Worm (Caenorhabditis elegans): ENCODE results near the gene egli-1.

egli-1 gene

DNA sequence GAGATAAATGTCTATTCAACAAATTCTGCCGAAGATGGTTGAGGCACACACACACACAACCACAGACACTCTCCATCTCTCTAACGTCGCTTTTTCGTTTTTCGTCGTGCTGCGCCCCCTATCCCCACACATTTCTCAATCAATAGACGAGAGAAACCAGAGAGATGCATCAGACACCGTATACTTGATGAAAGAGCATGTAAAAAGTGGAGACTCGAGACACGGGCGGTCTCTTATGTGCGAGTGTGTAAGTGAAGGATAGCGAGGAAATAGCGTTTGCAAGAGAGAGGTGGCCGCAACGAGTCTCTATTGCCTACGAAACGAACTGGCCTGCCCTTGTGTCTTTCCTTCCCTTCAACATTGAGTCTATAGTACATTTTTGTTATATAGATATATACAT lies 41.0 kb upstream of the egli-1 start:
- TF ChIP-seq ref-1 (GFP tag; conservative IDR thresholded peaks at IDR 0.05) (no peak), T22C8.4 (GFP tag; IDR thresholded peaks at IDR 0.05) (peak; percentile 90), klf-2 (GFP tag; conservative IDR thresholded peaks at IDR 0.05) (no peak), ztf-23 (GFP tag; IDR thresholded peaks at IDR 0.05) (peak; percentile 58; the same call in 1 of the 2 replicates), med-1 (GFP tag; optimal IDR thresholded peaks at IDR 0.05; ENCODE audit: insufficient read depth) (no peak), cog-1 (tag; optimal IDR thresholded peaks at IDR 0.05) (peak; percentile 79), flt-1 (GFP tag; IDR thresholded peaks at IDR 0.05) (peak; percentile 66; the same call in 1 of the 2 replicates)

DNA sequence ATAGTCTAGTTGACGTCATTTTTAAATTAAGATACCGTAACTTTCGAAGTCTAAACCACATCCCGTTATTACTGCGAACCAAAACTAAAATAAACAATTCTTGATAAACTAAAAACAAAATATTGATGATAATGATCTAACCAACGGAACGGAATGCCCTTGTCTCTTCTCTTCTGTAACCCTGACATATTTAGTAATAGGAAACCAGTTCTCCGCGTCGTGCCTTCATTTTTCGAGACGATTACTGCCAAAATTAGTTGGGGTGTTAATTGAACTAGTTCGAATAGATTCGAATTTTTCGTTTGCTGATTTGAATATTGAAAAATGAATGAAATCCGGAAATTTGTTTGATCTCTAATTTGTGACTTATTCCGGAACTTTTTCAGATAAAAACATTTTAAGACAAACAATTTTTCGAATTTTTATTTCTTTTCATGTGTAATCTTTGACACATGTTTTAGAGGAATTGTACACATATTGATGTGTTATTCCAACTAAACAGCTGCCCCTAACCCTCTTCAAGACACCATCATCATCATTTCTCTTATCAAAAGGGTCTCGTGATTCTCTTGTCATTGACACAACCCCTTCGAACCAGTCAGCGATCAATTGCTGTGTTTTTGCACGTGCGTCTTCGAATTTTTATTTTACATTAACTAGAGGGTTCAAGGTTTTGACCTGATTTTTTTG lies 39.9 kb upstream of the egli-1 start:
- TF ChIP-seq tab-1 (GFP tag; IDR thresholded peaks at IDR 0.05) (no peak), cog-1 (tag; optimal IDR thresholded peaks at IDR 0.05) (no peak), flt-1 (GFP tag; IDR thresholded peaks at IDR 0.05) (no peak), ref-1 (GFP tag; conservative IDR thresholded peaks at IDR 0.05) (no peak), med-1 (GFP tag; optimal IDR thresholded peaks at IDR 0.05; ENCODE audit: insufficient read depth) (no peak), klf-2 (GFP tag; conservative IDR thresholded peaks at IDR 0.05) (no peak), T22C8.4 (GFP tag; IDR thresholded peaks at IDR 0.05) (no peak), ztf-23 (GFP tag; IDR thresholded peaks at IDR 0.05) (no peak), ztf-29 (GFP tag; IDR thresholded peaks at IDR 0.05) (no peak)

DNA sequence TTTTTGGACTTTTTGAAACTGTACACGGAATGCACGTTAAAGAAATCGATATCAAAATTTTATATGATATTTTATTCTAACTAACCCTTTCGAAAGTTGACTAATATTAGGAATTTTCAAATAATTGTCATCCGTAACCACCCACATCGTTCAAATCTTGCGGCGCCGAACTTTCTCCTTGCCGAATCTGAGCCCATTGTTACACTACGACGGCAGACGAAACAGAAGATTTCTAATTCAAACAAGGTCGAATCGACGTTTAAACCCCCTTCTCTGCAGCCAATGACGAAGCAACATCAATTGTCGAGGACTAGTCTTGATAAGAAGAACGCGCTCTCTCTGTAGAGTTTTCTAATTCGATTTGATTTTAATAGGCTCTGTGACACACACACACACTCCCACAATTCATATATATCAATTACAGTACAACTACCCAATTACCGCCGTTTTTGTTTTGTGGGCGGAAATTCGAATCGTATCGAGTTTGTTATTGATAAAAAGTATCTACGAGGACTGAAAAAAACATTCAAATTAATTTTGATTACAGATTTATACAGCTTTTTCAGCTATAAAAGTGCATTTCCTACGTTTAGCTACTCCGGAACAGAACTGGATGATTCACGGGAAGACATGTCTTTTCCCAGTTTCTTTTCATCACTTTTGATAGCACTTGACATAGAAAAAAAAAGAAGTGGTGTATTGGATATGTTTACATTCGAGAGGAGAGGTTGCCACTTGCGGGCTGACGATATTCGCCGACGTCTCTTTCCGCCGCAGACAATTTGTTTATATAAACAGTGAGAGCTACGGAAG lies 39.2 kb upstream of the egli-1 start:
- TF ChIP-seq ztf-29 (GFP tag; IDR thresholded peaks at IDR 0.05) (no peak), tab-1 (GFP tag; IDR thresholded peaks at IDR 0.05) (no peak), ref-1 (GFP tag; conservative IDR thresholded peaks at IDR 0.05) (no peak), T22C8.4 (GFP tag; IDR thresholded peaks at IDR 0.05) (no peak), cog-1 (tag; optimal IDR thresholded peaks at IDR 0.05) (no peak), klf-2 (GFP tag; conservative IDR thresholded peaks at IDR 0.05) (no peak), med-1 (GFP tag; optimal IDR thresholded peaks at IDR 0.05; ENCODE audit: insufficient read depth) (no peak), flt-1 (GFP tag; IDR thresholded peaks at IDR 0.05) (no peak), ztf-23 (GFP tag; IDR thresholded peaks at IDR 0.05) (no peak)

DNA sequence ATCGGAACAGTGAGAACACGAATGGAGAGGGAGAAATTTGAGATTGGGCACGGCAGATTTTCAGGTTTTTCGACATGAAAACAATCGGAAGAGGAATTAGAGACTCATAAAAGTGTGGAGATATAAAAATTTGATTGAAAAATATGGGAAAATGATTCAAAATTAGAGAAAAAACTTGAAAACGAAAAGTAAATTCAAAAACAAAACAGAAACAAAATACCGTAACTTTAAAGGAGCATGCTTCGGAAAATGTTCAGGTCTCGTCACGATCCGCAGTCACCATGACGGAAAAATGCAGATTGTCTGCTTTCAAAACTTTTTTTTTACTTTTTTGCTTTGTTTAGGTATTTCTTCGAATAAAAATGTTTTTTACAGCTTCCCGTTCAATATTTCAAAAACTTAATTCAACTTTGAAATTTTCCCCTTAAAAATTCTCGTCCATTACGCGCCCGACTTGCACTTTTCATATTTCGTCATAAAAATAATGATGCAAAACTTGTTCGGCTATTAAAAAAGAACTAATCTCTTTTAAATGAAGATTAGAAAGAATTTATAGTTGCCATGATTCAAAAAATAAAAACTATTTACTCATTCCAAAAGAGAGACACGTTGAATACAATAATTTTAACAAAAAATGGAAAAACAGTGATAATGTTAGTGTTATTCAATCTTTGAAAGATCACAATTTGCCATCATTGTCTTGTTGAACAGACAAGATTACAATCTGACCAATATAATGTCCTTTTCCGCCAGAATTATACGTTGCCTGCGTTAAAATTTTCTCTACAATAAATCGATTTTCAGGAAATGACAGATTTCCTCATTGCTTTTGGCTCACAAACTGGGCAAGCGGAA lies 38.4 kb upstream of the egli-1 start, which contains the start of gene mtrr-1:
Gene mtrr-1, plus strand, starts transcription at position 805 of the 855 bp plus-strand sequence.
- peak; percentile 29; the same call in 1 of the 2 replicates for TF ChIP-seq flt-1 (GFP tag; IDR thresholded peaks at IDR 0.05)
- TF ChIP-seq ztf-29 (GFP tag; IDR thresholded peaks at IDR 0.05), result no peak

DNA sequence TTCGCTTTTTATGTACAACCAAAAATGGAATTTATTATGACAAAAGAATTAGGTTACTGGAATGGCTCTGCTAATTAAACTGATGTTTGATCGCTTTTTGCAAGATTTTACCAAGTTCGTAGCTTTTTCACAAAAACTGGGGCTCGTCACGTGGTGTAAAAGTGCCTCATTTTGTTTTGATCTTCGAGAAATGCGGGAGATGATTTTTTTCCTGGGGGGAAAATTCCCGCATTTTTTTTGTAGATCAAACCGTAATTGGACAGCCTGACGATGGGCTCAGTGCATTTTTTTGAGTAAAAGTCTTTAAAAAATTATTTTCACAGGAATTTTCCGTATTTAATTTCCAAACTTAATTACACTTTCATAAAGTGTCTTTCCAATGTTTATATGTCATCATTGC lies 34.6 kb upstream of the egli-1 start:
- TF ChIP-seq cog-1 (tag; optimal IDR thresholded peaks at IDR 0.05), result no peak
- no peak for TF ChIP-seq ref-1 (GFP tag; conservative IDR thresholded peaks at IDR 0.05)
- no peak for TF ChIP-seq ztf-23 (GFP tag; IDR thresholded peaks at IDR 0.05)
- no peak for TF ChIP-seq klf-2 (GFP tag; conservative IDR thresholded peaks at IDR 0.05)
- no peak for TF ChIP-seq tab-1 (GFP tag; IDR thresholded peaks at IDR 0.05)
- TF ChIP-seq med-1 (GFP tag; optimal IDR thresholded peaks at IDR 0.05; ENCODE audit: insufficient read depth), result no peak
- TF ChIP-seq ztf-29 (GFP tag; IDR thresholded peaks at IDR 0.05), result no peak
- no peak for TF ChIP-seq T22C8.4 (GFP tag; IDR thresholded peaks at IDR 0.05)
- TF ChIP-seq flt-1 (GFP tag; IDR thresholded peaks at IDR 0.05), result no peak

DNA sequence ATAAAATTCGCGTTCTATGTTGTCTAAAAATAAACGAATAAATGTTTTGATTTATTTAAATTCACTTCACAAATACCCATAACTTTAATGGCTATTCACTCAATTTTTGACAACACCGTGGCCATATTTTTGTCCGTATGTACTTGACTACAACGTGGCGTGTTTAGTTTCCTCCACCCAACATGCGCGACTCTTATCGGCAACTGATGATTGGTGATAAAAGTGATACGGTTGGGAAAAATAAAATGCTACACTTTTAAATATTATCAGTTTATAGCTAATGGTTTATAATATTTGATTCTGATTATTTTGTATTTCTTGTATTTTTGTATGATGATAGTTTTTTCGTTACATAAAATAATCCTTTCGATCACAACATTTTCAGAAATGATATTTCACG lies 32.1 kb upstream of the egli-1 start, which contains the start of gene acs-7:
Gene acs-7, plus strand, starts transcription at position 386 of the 400 bp plus-strand sequence.
- TF ChIP-seq med-1 (GFP tag; optimal IDR thresholded peaks at IDR 0.05; ENCODE audit: insufficient read depth) (no peak), cog-1 (tag; optimal IDR thresholded peaks at IDR 0.05) (no peak), flt-1 (GFP tag; IDR thresholded peaks at IDR 0.05) (no peak), T22C8.4 (GFP tag; IDR thresholded peaks at IDR 0.05) (no peak), klf-2 (GFP tag; conservative IDR thresholded peaks at IDR 0.05) (no peak), ref-1 (GFP tag; conservative IDR thresholded peaks at IDR 0.05) (no peak)

DNA sequence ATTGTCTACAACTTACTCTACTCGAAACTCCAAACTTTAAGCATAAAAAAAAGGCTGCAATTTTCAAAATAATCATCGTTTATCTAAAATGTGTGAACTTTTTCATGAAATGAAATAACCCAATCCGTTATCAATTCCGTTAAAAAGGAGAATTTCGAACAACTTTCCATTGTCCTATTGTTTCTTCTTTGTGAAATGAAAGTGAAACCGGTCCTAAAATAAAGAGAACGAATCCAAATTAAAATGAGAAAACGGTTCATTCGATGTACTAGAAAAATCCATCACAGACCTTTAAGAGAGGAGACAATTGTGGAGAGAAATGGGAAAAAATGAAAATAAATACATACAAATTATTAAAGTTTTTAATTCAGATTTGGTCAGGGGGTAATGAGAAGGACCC lies 28.1 kb upstream of the egli-1 start, which contains the start of gene C01G6.9:
Gene C01G6.9, minus strand, starts transcription at position 141 of the 400 bp plus-strand sequence.
- TF ChIP-seq med-1 (GFP tag; optimal IDR thresholded peaks at IDR 0.05; ENCODE audit: insufficient read depth) (no peak), T22C8.4 (GFP tag; IDR thresholded peaks at IDR 0.05) (no peak), ztf-29 (GFP tag; IDR thresholded peaks at IDR 0.05) (no peak), tab-1 (GFP tag; IDR thresholded peaks at IDR 0.05) (no peak), klf-2 (GFP tag; conservative IDR thresholded peaks at IDR 0.05) (no peak), cog-1 (tag; optimal IDR thresholded peaks at IDR 0.05) (no peak), ref-1 (GFP tag; conservative IDR thresholded peaks at IDR 0.05) (no peak), flt-1 (GFP tag; IDR thresholded peaks at IDR 0.05) (no peak), ztf-23 (GFP tag; IDR thresholded peaks at IDR 0.05) (no peak)

DNA sequence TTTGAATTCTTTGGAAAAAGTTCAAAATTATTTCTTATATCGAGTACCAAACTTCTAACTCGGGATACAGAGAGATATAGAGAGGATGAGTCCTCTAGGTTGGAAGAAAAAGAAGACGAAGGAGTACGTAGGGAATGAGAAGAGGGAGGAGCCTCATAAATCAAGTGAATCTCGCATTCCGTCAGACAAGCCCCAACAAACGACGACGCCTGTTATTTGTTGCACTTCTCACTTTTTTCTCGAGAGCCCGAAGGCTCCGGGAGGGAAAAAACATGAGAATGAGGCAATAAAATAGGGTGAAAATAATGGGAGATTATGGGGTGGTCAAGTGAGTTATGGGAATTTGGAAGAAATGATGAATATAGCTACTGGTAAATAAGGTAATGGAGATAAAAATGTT lies 24.1 kb upstream of the egli-1 start:
- TF ChIP-seq tab-1 (GFP tag; IDR thresholded peaks at IDR 0.05) (no peak), ref-1 (GFP tag; conservative IDR thresholded peaks at IDR 0.05) (no peak), T22C8.4 (GFP tag; IDR thresholded peaks at IDR 0.05) (no peak), cog-1 (tag; optimal IDR thresholded peaks at IDR 0.05) (no peak), med-1 (GFP tag; optimal IDR thresholded peaks at IDR 0.05; ENCODE audit: insufficient read depth) (no peak), ztf-23 (GFP tag; IDR thresholded peaks at IDR 0.05) (no peak), ztf-29 (GFP tag; IDR thresholded peaks at IDR 0.05) (no peak), flt-1 (GFP tag; IDR thresholded peaks at IDR 0.05) (no peak), klf-2 (GFP tag; conservative IDR thresholded peaks at IDR 0.05) (no peak)

Measured in whole organism, midembryonic.